Worm (Caenorhabditis elegans) whole organism, L2 larva: ENCODE measurements around the gene C30F2.4.

Experiments
- F13H6.1 ChIP-seq: sonication (generic microtip); optimal IDR thresholded peaks from 2 replicates; lab custom pipeline; 2016; ENCODE audit warnings: missing genetic modification characterization, missing compliant biosample characterization
- ama-1 ChIP-seq: fragments of 150-350 bp; optimal IDR thresholded peaks from 2 replicates; lab custom pipeline; 2018; ENCODE audit warnings: inconsistent platforms
- ceh-82 ChIP-seq: fragments of 150-350 bp; optimal IDR thresholded peaks from 2 replicates; lab custom pipeline; 2014; ENCODE audit warnings: missing biosample characterization, missing genetic modification characterization
- fos-1 ChIP-seq: fragments of 150-350 bp; optimal IDR thresholded peaks from 2 replicates; lab custom pipeline; 2014; ENCODE audit warnings: missing biosample characterization, missing genetic modification characterization
- gmeb-1 ChIP-seq: fragments of 150-350 bp; optimal IDR thresholded peaks from 2 replicates; lab custom pipeline; 2014; ENCODE audit warnings: missing biosample characterization, missing genetic modification characterization
- lin-39 ChIP-seq: fragments of 150-350 bp; optimal IDR thresholded peaks from 2 replicates; lab custom pipeline; 2014; ENCODE audit warnings: missing biosample characterization, missing genetic modification reagents, missing genetic modification characterization
- nhr-237 ChIP-seq: fragments of 150-350 bp; optimal IDR thresholded peaks from 2 replicates; lab custom pipeline; 2014; ENCODE audit warnings: missing biosample characterization, missing genetic modification characterization
- nhr-6 ChIP-seq: fragments of 150-350 bp; optimal IDR thresholded peaks from 2 replicates; lab custom pipeline; 2014; ENCODE audit warnings: missing biosample characterization, missing genetic modification characterization
- snpc-4 ChIP-seq: fragments of 150-350 bp; optimal IDR thresholded peaks from 2 replicates; lab custom pipeline; 2014; ENCODE audit warnings: missing biosample characterization, missing genetic modification characterization
- unc-39 ChIP-seq: fragments of 150-350 bp; optimal IDR thresholded peaks from 2 replicates; lab custom pipeline; 2014; ENCODE audit warnings: missing biosample characterization, missing genetic modification characterization
- unc-62 ChIP-seq: fragments of 150-350 bp; optimal IDR thresholded peaks from 2 replicates; lab custom pipeline; 2014; ENCODE audit warnings: missing biosample characterization, missing genetic modification reagents, missing genetic modification characterization
- ztf-11 ChIP-seq: sonication (generic microtip); optimal IDR thresholded peaks from 2 replicates; lab custom pipeline; 2017; ENCODE audit warnings: missing biosample characterization, missing genetic modification characterization

- TF ChIP-seq unc-39 (tag; lab: Kevin White, UChicago): no peak
- TF ChIP-seq F13H6.1 (tag; lab: Kevin White, UChicago): no peak
- TF ChIP-seq fos-1 (tag; lab: Kevin White, UChicago): no peak
- TF ChIP-seq ama-1 (lab: Kevin White, UChicago): no peak
- TF ChIP-seq nhr-6 (tag; lab: Kevin White, UChicago): no peak
- no peak for TF ChIP-seq lin-39 (tag; lab: Kevin White, UChicago)
- no peak for TF ChIP-seq gmeb-1 (tag; lab: Kevin White, UChicago)
- TF ChIP-seq unc-62 (GFP tag; lab: Kevin White, UChicago): no peak
- no peak for TF ChIP-seq nhr-237
- no peak for TF ChIP-seq ceh-82
- no peak for TF ChIP-seq snpc-4
- no peak for TF ChIP-seq ztf-11 (tag; lab: Kevin White, UChicago)
These were observed at the start of gene C30F2.4 for ce11 chrX:16076470-16076869.
